Fruit fly (Drosophila melanogaster) whole organism, embryonic: ENCODE results near the gene JMJD5.

Experiments used
- Abd-B ChIP-seq: fragments of 200-800 bp; sonication (Bioruptor generic); optimal IDR thresholded peaks from 2 replicates; lab custom pipeline; 2018; ENCODE audit warnings: missing biosample characterization, mild to moderate bottlenecking, missing genetic modification characterization, moderate library complexity
- Asciz ChIP-seq: fragments of 200-800 bp; sonication (Bioruptor generic); optimal IDR thresholded peaks from 2 replicates; lab custom pipeline; 2017; ENCODE audit warnings: missing biosample characterization, mild to moderate bottlenecking, missing genetic modification characterization, missing genetic modification reagents
- Blimp-1 ChIP-seq: fragments of 200-800 bp; sonication (Bioruptor generic); optimal IDR thresholded peaks from 3 replicates; lab custom pipeline; 2018; ENCODE audit warnings: missing biosample characterization, missing genetic modification characterization, mild to moderate bottlenecking, moderate library complexity, missing genetic modification reagents
- CG1024 ChIP-seq: fragments of 200-800 bp; sonication (Bioruptor generic); IDR thresholded peaks from 2 replicates; pipeline ENCODE4 v1.3.6; 2022; ENCODE audit warnings: missing biosample characterization, missing genetic modification characterization
- CG10267 ChIP-seq: fragments of 200-800 bp; sonication (Bioruptor generic); optimal IDR thresholded peaks from 2 replicates; lab custom pipeline; 2018; ENCODE audit warnings: missing biosample characterization, mild to moderate bottlenecking, missing genetic modification characterization, moderate library complexity
- CG10979 ChIP-seq: fragments of 200-800 bp; sonication (Bioruptor generic); optimal IDR thresholded peaks from 2 replicates; lab custom pipeline; 2018; ENCODE audit warnings: missing biosample characterization, mild to moderate bottlenecking, missing genetic modification characterization, moderate library complexity
- CG11093 ChIP-seq: fragments of 200-800 bp; sonication (Bioruptor generic); IDR thresholded peaks from 3 replicates; pipeline ENCODE4 v1.3.6; 2022; ENCODE audit warnings: missing biosample characterization, missing genetic modification characterization
- CG11560 ChIP-seq: fragments of 200-800 bp; sonication (Bioruptor generic); IDR thresholded peaks from 3 replicates; pipeline ENCODE4 v1.3.6; 2022; ENCODE audit warnings: missing biosample characterization, missing genetic modification characterization
- CG11723 ChIP-seq: fragments of 200-800 bp; sonication (Bioruptor generic); optimal IDR thresholded peaks from 2 replicates; lab custom pipeline; 2017; ENCODE audit warnings: missing biosample characterization, mild to moderate bottlenecking, missing genetic modification characterization
- CG12104 ChIP-seq: fragments of 200-800 bp; sonication (Bioruptor generic); optimal IDR thresholded peaks from 3 replicates; lab custom pipeline; 2016; ENCODE audit warnings: missing biosample characterization, missing genetic modification characterization
- CG12236 ChIP-seq: fragments of 200-800 bp; sonication (Bioruptor generic); optimal IDR thresholded peaks from 2 replicates; lab custom pipeline; 2016; ENCODE audit warnings: missing biosample characterization, missing genetic modification characterization
- CG15011 ChIP-seq: fragments of 200-800 bp; sonication (Bioruptor generic); optimal IDR thresholded peaks from 3 replicates; lab custom pipeline; 2018; ENCODE audit warnings: missing biosample characterization, mild to moderate bottlenecking, missing genetic modification characterization
- CG17328 ChIP-seq: fragments of 200-800 bp; sonication (Bioruptor generic); IDR thresholded peaks from 2 replicates; pipeline ENCODE4 v1.3.6; 2022; ENCODE audit warnings: missing biosample characterization, missing genetic modification characterization
- CG1792 ChIP-seq: fragments of 200-800 bp; sonication (Bioruptor generic); optimal IDR thresholded peaks from 2 replicates; lab custom pipeline; 2016; ENCODE audit warnings: missing biosample characterization, missing genetic modification characterization
- CG18476 ChIP-seq: fragments of 200-800 bp; sonication (Bioruptor generic); optimal IDR thresholded peaks from 2 replicates; lab custom pipeline; 2016; ENCODE audit warnings: missing biosample characterization, mild to moderate bottlenecking, missing genetic modification characterization
- CG30431 ChIP-seq: fragments of 200-800 bp; sonication (Bioruptor generic); optimal IDR thresholded peaks from 2 replicates; lab custom pipeline; 2017; ENCODE audit warnings: missing biosample characterization, missing genetic modification characterization
- CG43689 ChIP-seq: fragments of 200-800 bp; sonication (Bioruptor generic); IDR thresholded peaks from 2 replicates; pipeline ENCODE4 v1.3.6; 2022; ENCODE audit warnings: missing biosample characterization, missing genetic modification characterization
- CG5245 ChIP-seq: fragments of 200-800 bp; sonication (Bioruptor generic); optimal IDR thresholded peaks from 3 replicates; lab custom pipeline; 2016; ENCODE audit warnings: missing biosample characterization, missing genetic modification characterization
- CG9609 ChIP-seq: fragments of 200-800 bp; sonication (Bioruptor generic); optimal IDR thresholded peaks from 3 replicates; lab custom pipeline; 2016; ENCODE audit warnings: missing biosample characterization, missing genetic modification characterization
- CG9876 ChIP-seq: fragments of 200-800 bp; sonication (Bioruptor generic); optimal IDR thresholded peaks from 2 replicates; lab custom pipeline; 2016; ENCODE audit warnings: missing biosample characterization, missing genetic modification characterization
- CG9932 ChIP-seq: fragments of 200-800 bp; sonication (Bioruptor generic); IDR thresholded peaks from 2 replicates; pipeline ENCODE4 v1.3.6; 2022; ENCODE audit warnings: missing biosample characterization, missing genetic modification characterization
- CHES-1-like ChIP-seq: fragments of 200-800 bp; sonication (Bioruptor generic); optimal IDR thresholded peaks from 2 replicates; lab custom pipeline; 2016; ENCODE audit warnings: missing biosample characterization, missing genetic modification characterization
- CTCF ChIP-seq: fragments of 200-800 bp; sonication (Bioruptor generic); optimal IDR thresholded peaks from 2 replicates; lab custom pipeline; 2017; ENCODE audit warnings: missing biosample characterization, mild to moderate bottlenecking, missing genetic modification characterization, moderate library complexity
- CrebB ChIP-seq: fragments of 200-800 bp; sonication (Bioruptor generic); optimal IDR thresholded peaks from 3 replicates; lab custom pipeline; 2018; ENCODE audit warnings: missing biosample characterization, mild to moderate bottlenecking, missing genetic modification characterization
- D19B ChIP-seq: fragments of 200-800 bp; sonication (Bioruptor generic); optimal IDR thresholded peaks from 2 replicates; lab custom pipeline; 2017; ENCODE audit warnings: missing biosample characterization, mild to moderate bottlenecking, missing genetic modification characterization
- E2f2 ChIP-seq: fragments of 200-800 bp; sonication (Bioruptor generic); IDR thresholded peaks from 2 replicates; pipeline ENCODE4 v1.3.6; 2022; ENCODE audit warnings: missing biosample characterization, missing genetic modification characterization
- Ets65A ChIP-seq: fragments of 200-800 bp; sonication (Bioruptor generic); peaks from one replicate; lab custom pipeline; 2016; ENCODE audit warnings: missing biosample characterization, missing genetic modification characterization
- HmgD ChIP-seq: fragments of 200-800 bp; sonication (Bioruptor generic); optimal IDR thresholded peaks from 3 replicates; lab custom pipeline; 2016; ENCODE audit warnings: missing biosample characterization, missing genetic modification characterization
- Lhr ChIP-seq: fragments of 200-800 bp; sonication (Bioruptor generic); optimal IDR thresholded peaks from 3 replicates; lab custom pipeline; 2017; ENCODE audit warnings: mild to moderate bottlenecking, missing biosample characterization, missing genetic modification reagents, missing genetic modification characterization
- Lim3 ChIP-seq: fragments of 200-800 bp; sonication (Bioruptor generic); IDR thresholded peaks from 2 replicates; pipeline ENCODE4 v1.3.6; 2022; ENCODE audit warnings: missing biosample characterization, missing genetic modification characterization
- MESR4 ChIP-seq: fragments of 200-800 bp; sonication (Bioruptor generic); optimal IDR thresholded peaks from 2 replicates; lab custom pipeline; 2018; ENCODE audit warnings: missing biosample characterization, mild to moderate bottlenecking, missing genetic modification characterization, moderate library complexity
- NC2α ChIP-seq: fragments of 200-800 bp; sonication (Bioruptor generic); optimal IDR thresholded peaks from 2 replicates; lab custom pipeline; 2016; ENCODE audit warnings: missing biosample characterization, missing genetic modification characterization
- Sry-β ChIP-seq: fragments of 200-800 bp; sonication (Bioruptor generic); optimal IDR thresholded peaks from 2 replicates; lab custom pipeline; 2018; ENCODE audit warnings: missing biosample characterization, mild to moderate bottlenecking, missing genetic modification characterization, moderate library complexity
- TFAM ChIP-seq: fragments of 200-800 bp; sonication (Bioruptor generic); optimal IDR thresholded peaks from 2 replicates; lab custom pipeline; 2017; ENCODE audit warnings: missing biosample characterization, missing genetic modification characterization, inconsistent platforms
- Tbp ChIP-seq: fragments of >200 bp; optimal IDR thresholded peaks from 2 replicates; lab custom pipeline; 2018; ENCODE audit warnings: missing biosample characterization, missing genetic modification characterization
- ac ChIP-seq: fragments of 200-800 bp; sonication (Bioruptor generic); optimal IDR thresholded peaks from 3 replicates; lab custom pipeline; 2017; ENCODE audit warnings: missing biosample characterization, mild to moderate bottlenecking, missing genetic modification characterization
- ato ChIP-seq: fragments of 200-800 bp; sonication (Bioruptor generic); IDR thresholded peaks from 2 replicates; pipeline ENCODE4 v1.3.6; 2022; ENCODE audit warnings: missing biosample characterization, missing genetic modification characterization; ENCODE audit not compliant: partially characterized antibody
- az2 ChIP-seq: fragments of 200-800 bp; sonication (Bioruptor generic); optimal IDR thresholded peaks from 3 replicates; lab custom pipeline; 2016; ENCODE audit warnings: missing biosample characterization, missing genetic modification characterization
- bcd ChIP-seq: fragments of 200-800 bp; sonication (Bioruptor generic); optimal IDR thresholded peaks from 2 replicates; lab custom pipeline; 2017; ENCODE audit warnings: missing biosample characterization, mild to moderate bottlenecking, missing genetic modification characterization
- br ChIP-seq: fragments of >200 bp; optimal IDR thresholded peaks from 2 replicates; lab custom pipeline; 2017
- dysf ChIP-seq: fragments of 200-800 bp; sonication (Bioruptor generic); IDR thresholded peaks from 3 replicates; pipeline ENCODE4 v1.3.6; 2022; ENCODE audit warnings: missing biosample characterization, missing genetic modification characterization
- gem ChIP-seq: fragments of 200-800 bp; sonication (Bioruptor generic); optimal IDR thresholded peaks from 2 replicates; lab custom pipeline; 2019; ENCODE audit warnings: missing biosample characterization, mild to moderate bottlenecking, missing genetic modification characterization, moderate library complexity
- gsb-n ChIP-seq: fragments of 200-800 bp; sonication (Bioruptor generic); optimal IDR thresholded peaks from 3 replicates; lab custom pipeline; 2018; ENCODE audit warnings: missing biosample characterization, mild to moderate bottlenecking, missing genetic modification characterization
- hbn ChIP-seq: fragments of 200-800 bp; sonication (Bioruptor generic); IDR thresholded peaks from 2 replicates; pipeline ENCODE4 v1.3.6; 2022; ENCODE audit warnings: missing biosample characterization, missing genetic modification characterization; ENCODE audit not compliant: partially characterized antibody
- lab ChIP-seq: fragments of 200-800 bp; sonication (Bioruptor generic); optimal IDR thresholded peaks from 3 replicates; lab custom pipeline; 2017; ENCODE audit warnings: missing biosample characterization, missing genetic modification characterization, mild to moderate bottlenecking, moderate library complexity, missing genetic modification reagents
- lmd ChIP-seq: fragments of 200-800 bp; sonication (Bioruptor generic); IDR thresholded peaks from 2 replicates; pipeline ENCODE4 v1.3.6; 2022; ENCODE audit warnings: missing biosample characterization, missing genetic modification characterization
- nmo ChIP-seq: fragments of 200-800 bp; sonication (Bioruptor generic); optimal IDR thresholded peaks from 2 replicates; lab custom pipeline; 2018; ENCODE audit warnings: missing biosample characterization, mild to moderate bottlenecking, missing genetic modification characterization, moderate library complexity
- slp2 ChIP-seq: fragments of 200-800 bp; sonication (Bioruptor generic); optimal IDR thresholded peaks from 2 replicates; lab custom pipeline; 2016; ENCODE audit warnings: missing biosample characterization, missing genetic modification characterization
- sug ChIP-seq: fragments of 200-800 bp; optimal IDR thresholded peaks from 2 replicates; lab custom pipeline; 2019; ENCODE audit warnings: missing biosample characterization, mild to moderate bottlenecking, missing genetic modification characterization, moderate library complexity
- tll ChIP-seq, 2 experiments: fragments of 200-800 bp in 1 of 2; fragments of >200 bp in 1 of 2; sonication (Bioruptor generic) in 1 of 2; optimal IDR thresholded peaks; 2 replicates each; lab custom pipeline; 2017 to 2019; ENCODE audit warnings: missing biosample characterization in 2 of 2, missing genetic modification characterization in 2 of 2, mild to moderate bottlenecking in 1 of 2, moderate library complexity in 1 of 2
- z ChIP-seq: fragments of 200-800 bp; sonication (Bioruptor generic); IDR thresholded peaks from 3 replicates; pipeline ENCODE4 v1.3.6; 2022; ENCODE audit warnings: missing biosample characterization, missing genetic modification characterization
- zfh1 ChIP-seq: fragments of 200-800 bp; sonication (Bioruptor generic); IDR thresholded peaks from 3 replicates; pipeline ENCODE4 v1.3.6; 2022; ENCODE audit warnings: missing biosample characterization, missing genetic modification characterization

Gene JMJD5

DNA sequence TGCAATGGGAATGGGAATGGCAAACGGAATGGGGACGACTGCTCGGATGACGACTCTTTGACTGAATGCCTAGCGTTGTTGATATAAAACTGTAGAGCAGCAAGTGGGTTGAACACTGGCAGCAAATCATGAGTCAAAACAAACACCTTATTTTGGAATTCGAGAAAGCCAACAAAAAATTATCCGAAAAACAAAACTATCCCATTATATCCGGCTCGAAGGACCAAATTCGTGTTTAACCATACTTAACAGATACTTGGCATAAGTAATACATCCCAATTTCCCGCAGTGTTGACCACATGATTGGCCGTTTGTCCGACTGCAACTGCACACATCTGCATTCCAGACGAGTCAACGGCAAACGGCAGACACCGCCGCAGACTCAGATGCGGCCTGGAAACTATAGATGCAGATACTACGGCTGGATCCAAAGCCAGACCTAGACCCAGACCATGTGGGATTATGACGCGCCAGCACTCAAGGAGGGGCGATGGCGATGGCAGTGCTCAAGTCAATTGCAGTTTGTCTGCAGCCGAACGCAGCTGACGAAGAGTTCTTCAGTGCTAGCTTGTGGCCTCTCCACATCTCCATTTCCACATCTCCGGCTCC is 27.8 kb downstream of the JMJD5 start (continued):
- peak; percentile 24 for TF ChIP-seq Ets65A (GFP tag; lab: Kevin White, UChicago)
- TF ChIP-seq Asciz (GFP tag; lab: Kevin White, UChicago) = no peak
- TF ChIP-seq CG9876 (GFP tag; lab: Kevin White, UChicago) = no peak
- TF ChIP-seq CHES-1-like = no peak
- TF ChIP-seq CG9932 (GFP tag; lab: Robert Waterston, UW) = no peak
- TF ChIP-seq CG11560 (tag; lab: Robert Waterston, UW) = no peak
- TF ChIP-seq tll (GFP tag; optimal IDR thresholded peaks at IDR 0.05; lab: Kevin White, UChicago) = no peak
- no peak for TF ChIP-seq z
- no peak for TF ChIP-seq MESR4 (GFP tag; lab: Kevin White, UChicago)
- no peak for TF ChIP-seq Abd-B (GFP tag; lab: Kevin White, UChicago)
- TF ChIP-seq lab = no peak
- no peak for TF ChIP-seq HmgD
- no peak for TF ChIP-seq CG43689
- TF ChIP-seq CG1024 (GFP tag; lab: Robert Waterston, UW) = peak; percentile 8; the same call in 1 of the 2 replicates
- no peak for TF ChIP-seq Lhr (GFP tag; lab: Kevin White, UChicago)
- TF ChIP-seq CG11093 (GFP tag; lab: Robert Waterston, UW) = no peak
- TF ChIP-seq CG30431 = no peak
- TF ChIP-seq gem = peak; percentile 44
- no peak for TF ChIP-seq hbn (GFP tag; lab: Robert Waterston, UW)
- no peak for TF ChIP-seq CTCF (GFP tag; lab: Kevin White, UChicago)
- no peak for TF ChIP-seq gsb-n (tag; lab: Kevin White, UChicago)
- TF ChIP-seq slp2 (GFP tag; lab: Kevin White, UChicago) = peak; percentile 1
- TF ChIP-seq nmo (GFP tag; lab: Kevin White, UChicago) = peak; percentile 1
- TF ChIP-seq sug = no peak
- TF ChIP-seq CG11723 = no peak
- no peak for TF ChIP-seq Tbp (GFP tag; lab: Kevin White, UChicago)
- no peak for TF ChIP-seq CG18476 (GFP tag; lab: Kevin White, UChicago)
- no peak for TF ChIP-seq CG9609 (GFP tag; lab: Kevin White, UChicago)
- no peak for TF ChIP-seq Sry-β (GFP tag; lab: Kevin White, UChicago)
- no peak for TF ChIP-seq CG12236 (GFP tag; lab: Kevin White, UChicago)
- peak; percentile 22; the same call in 1 of the 3 replicates for TF ChIP-seq dysf (GFP tag; lab: Robert Waterston, UW)
- peak; percentile 19 for TF ChIP-seq CG10979 (tag; lab: Kevin White, UChicago)
- no peak for TF ChIP-seq CG5245 (GFP tag; lab: Kevin White, UChicago)
- TF ChIP-seq ato = no peak
- no peak for TF ChIP-seq bcd
- TF ChIP-seq az2 (GFP tag; lab: Kevin White, UChicago) = peak; percentile 16
- TF ChIP-seq CG15011 (GFP tag; lab: Kevin White, UChicago) = no peak
- no peak for TF ChIP-seq CrebB
- TF ChIP-seq D19B (GFP tag; lab: Kevin White, UChicago) = no peak
- TF ChIP-seq ac = no peak
- peak; percentile 31; the same call in 1 of the 3 replicates for TF ChIP-seq zfh1 (GFP tag; lab: Robert Waterston, UW)
- peak; percentile 15; the same call in 1 of the 2 replicates for TF ChIP-seq lmd (GFP tag; lab: Robert Waterston, UW)
- TF ChIP-seq CG17328 (GFP tag; lab: Robert Waterston, UW) = 0 out of 2 replicates have a peak, but pooled peaks have one; percentile 30
- TF ChIP-seq CG10267 (tag; lab: Kevin White, UChicago) = no peak
- peak; percentile 27 for TF ChIP-seq Blimp-1 (GFP tag; lab: Kevin White, UChicago)
- no peak for TF ChIP-seq br (lab: Kevin White, UChicago)
- TF ChIP-seq Lim3 (GFP tag; lab: Robert Waterston, UW) = peak; percentile 29; the same call in 1 of the 2 replicates
- TF ChIP-seq CG1792 (GFP tag; lab: Kevin White, UChicago) = no peak
- no peak for TF ChIP-seq CG12104 (GFP tag; lab: Kevin White, UChicago)
- peak; percentile 2 for TF ChIP-seq NC2α
- no peak for TF ChIP-seq E2f2 (GFP tag; lab: Robert Waterston, UW)
- no peak for TF ChIP-seq TFAM (GFP tag; lab: Kevin White, UChicago)
